Fruit fly (Drosophila melanogaster) whole organism, embryonic: ENCODE measurements around the gene D12.
A peak's percentile ranks its signal among the peaks of the same experiment; 100 is the strongest.

Experiments used
- Asciz ChIP-seq: fragments of 200-800 bp; sonication (Bioruptor generic); optimal IDR thresholded peaks from 2 replicates; lab custom pipeline; 2017; ENCODE audit warnings: missing biosample characterization, mild to moderate bottlenecking, missing genetic modification characterization, missing genetic modification reagents
- Bdp1 ChIP-seq: fragments of 200-800 bp; sonication (Bioruptor generic); optimal IDR thresholded peaks from 3 replicates; lab custom pipeline; 2016; ENCODE audit warnings: missing biosample characterization, missing genetic modification characterization
- Blimp-1 ChIP-seq: fragments of 200-800 bp; sonication (Bioruptor generic); optimal IDR thresholded peaks from 3 replicates; lab custom pipeline; 2018; ENCODE audit warnings: missing biosample characterization, missing genetic modification characterization, mild to moderate bottlenecking, moderate library complexity, missing genetic modification reagents
- BtbVII ChIP-seq: fragments of 200-800 bp; sonication (Bioruptor generic); optimal IDR thresholded peaks from 3 replicates; lab custom pipeline; 2017; ENCODE audit warnings: missing biosample characterization, mild to moderate bottlenecking, missing genetic modification characterization
- CG12299 ChIP-seq: fragments of 200-800 bp; sonication (Bioruptor generic); optimal IDR thresholded peaks from 2 replicates; lab custom pipeline; 2018; ENCODE audit warnings: missing biosample characterization, mild to moderate bottlenecking, missing genetic modification characterization
- CG1602 ChIP-seq: fragments of 200-800 bp; sonication (Bioruptor generic); optimal IDR thresholded peaks from 3 replicates; lab custom pipeline; 2016; ENCODE audit warnings: missing biosample characterization, missing genetic modification characterization
- CG16813 ChIP-seq: fragments of 200-800 bp; sonication (Bioruptor generic); IDR thresholded peaks from 3 replicates; pipeline ENCODE4 v1.3.6; 2022; ENCODE audit warnings: missing biosample characterization, missing genetic modification characterization; ENCODE audit not compliant: partially characterized antibody
- CG17328 ChIP-seq: fragments of 200-800 bp; sonication (Bioruptor generic); IDR thresholded peaks from 2 replicates; pipeline ENCODE4 v1.3.6; 2022; ENCODE audit warnings: missing biosample characterization, missing genetic modification characterization
- CG17385 ChIP-seq: fragments of 200-800 bp; sonication (Bioruptor generic); optimal IDR thresholded peaks from 3 replicates; lab custom pipeline; 2018; ENCODE audit warnings: missing biosample characterization, mild to moderate bottlenecking, missing genetic modification characterization
- CG17612 ChIP-seq: fragments of 200-800 bp; sonication (Bioruptor generic); IDR thresholded peaks from 2 replicates; pipeline ENCODE4 v1.3.6; 2022; ENCODE audit warnings: missing biosample characterization, missing genetic modification characterization
- CG31224 ChIP-seq: fragments of 200-800 bp; sonication (Bioruptor generic); IDR thresholded peaks from 2 replicates; pipeline ENCODE4 v1.3.6; 2022; ENCODE audit warnings: missing biosample characterization, missing genetic modification characterization
- CG31388 ChIP-seq: fragments of 200-800 bp; sonication (Bioruptor generic); optimal IDR thresholded peaks from 2 replicates; lab custom pipeline; 2016; ENCODE audit warnings: missing biosample characterization, missing genetic modification characterization
- CG42726 ChIP-seq: fragments of 200-800 bp; sonication (Bioruptor generic); IDR thresholded peaks from 2 replicates; pipeline ENCODE4 v1.3.6; 2022; ENCODE audit warnings: missing biosample characterization, missing genetic modification characterization; ENCODE audit not compliant: partially characterized antibody
- CG4707 ChIP-seq: fragments of 200-800 bp; sonication (Bioruptor generic); optimal IDR thresholded peaks from 2 replicates; lab custom pipeline; 2018; ENCODE audit warnings: missing biosample characterization, mild to moderate bottlenecking, missing genetic modification characterization, moderate library complexity
- CG6175 ChIP-seq: fragments of 200-800 bp; sonication (Bioruptor generic); IDR thresholded peaks from 3 replicates; pipeline ENCODE4 v1.3.6; 2022; ENCODE audit warnings: missing biosample characterization, missing genetic modification characterization
- CG6791 ChIP-seq: fragments of 200-800 bp; sonication (Bioruptor generic); IDR thresholded peaks from 3 replicates; pipeline ENCODE4 v1.3.6; 2022; ENCODE audit warnings: missing biosample characterization, missing genetic modification characterization; ENCODE audit not compliant: partially characterized antibody
- CG8388 ChIP-seq: fragments of 200-800 bp; sonication (Bioruptor generic); optimal IDR thresholded peaks from 2 replicates; lab custom pipeline; 2019; ENCODE audit warnings: missing biosample characterization, mild to moderate bottlenecking, missing genetic modification characterization, moderate library complexity
- CrebB ChIP-seq: fragments of 200-800 bp; sonication (Bioruptor generic); optimal IDR thresholded peaks from 3 replicates; lab custom pipeline; 2018; ENCODE audit warnings: missing biosample characterization, mild to moderate bottlenecking, missing genetic modification characterization
- Dek ChIP-seq: fragments of 200-800 bp; sonication (Bioruptor generic); optimal IDR thresholded peaks from 3 replicates; lab custom pipeline; 2019; ENCODE audit warnings: missing biosample characterization, mild to moderate bottlenecking, missing genetic modification characterization, moderate library complexity
- Doc3 ChIP-seq: fragments of 200-800 bp; sonication (Bioruptor generic); IDR thresholded peaks from 3 replicates; pipeline ENCODE4 v1.3.6; 2022; ENCODE audit warnings: missing biosample characterization, missing genetic modification characterization; ENCODE audit not compliant: partially characterized antibody
- Drgx ChIP-seq: fragments of 200-800 bp; sonication (Bioruptor generic); IDR thresholded peaks from 2 replicates; pipeline ENCODE4 v1.3.6; 2022; ENCODE audit warnings: missing biosample characterization, missing genetic modification characterization
- Gsc ChIP-seq: fragments of 200-800 bp; sonication (Bioruptor generic); IDR thresholded peaks from 2 replicates; pipeline ENCODE4 v1.3.6; 2022; ENCODE audit warnings: missing biosample characterization, missing genetic modification characterization
- Hand ChIP-seq: fragments of 200-800 bp; sonication (Bioruptor generic); optimal IDR thresholded peaks from 2 replicates; lab custom pipeline; 2017; ENCODE audit warnings: mild to moderate bottlenecking, missing biosample characterization, missing genetic modification reagents, missing genetic modification characterization
- HmgD ChIP-seq: fragments of 200-800 bp; sonication (Bioruptor generic); optimal IDR thresholded peaks from 3 replicates; lab custom pipeline; 2016; ENCODE audit warnings: missing biosample characterization, missing genetic modification characterization
- Hmr ChIP-seq: fragments of 200-800 bp; sonication (Bioruptor generic); optimal IDR thresholded peaks from 3 replicates; lab custom pipeline; 2017; ENCODE audit warnings: mild to moderate bottlenecking, missing biosample characterization, missing genetic modification reagents, missing genetic modification characterization
- Hr3 ChIP-seq: fragments of 200-800 bp; sonication (Bioruptor generic); optimal IDR thresholded peaks from 3 replicates; lab custom pipeline; 2016; ENCODE audit warnings: missing biosample characterization, missing genetic modification characterization
- MTF-1 ChIP-seq: fragments of 200-800 bp; sonication (Bioruptor generic); optimal IDR thresholded peaks from 2 replicates; lab custom pipeline; 2018; ENCODE audit warnings: missing biosample characterization, mild to moderate bottlenecking, missing genetic modification characterization, borderline replicate concordance
- Opbp ChIP-seq: fragments of 200-800 bp; sonication (Bioruptor generic); IDR thresholded peaks from 3 replicates; pipeline ENCODE4 v1.3.6; 2022; ENCODE audit warnings: missing biosample characterization, missing genetic modification characterization; ENCODE audit not compliant: partially characterized antibody
- Rx ChIP-seq: fragments of 200-800 bp; sonication (Bioruptor generic); IDR thresholded peaks from 2 replicates; pipeline ENCODE4 v1.3.6; 2022; ENCODE audit warnings: missing biosample characterization, missing genetic modification characterization
- Six4 ChIP-seq: fragments of 200-800 bp; sonication (Bioruptor generic); optimal IDR thresholded peaks from 2 replicates; lab custom pipeline; 2016; ENCODE audit warnings: missing biosample characterization, missing genetic modification characterization
- Trl ChIP-seq, 3 experiments: fragments of >200 bp in 2 of 3; fragments of 200-800 bp in 1 of 3; sonication (Bioruptor generic) in 1 of 3; optimal IDR thresholded peaks; 2 replicates in 1 of 3; 3 replicates in 2 of 3; lab custom pipeline; 2016 to 2017; ENCODE audit warnings: missing biosample characterization in 1 of 3, missing genetic modification characterization in 1 of 3
- ase ChIP-seq: fragments of 200-800 bp; sonication (Bioruptor generic); IDR thresholded peaks from 3 replicates; pipeline ENCODE4 v1.3.6; 2022; ENCODE audit warnings: missing biosample characterization, missing genetic modification characterization
- chif ChIP-seq, 2 experiments: fragments of 200-800 bp; sonication (Bioruptor generic); optimal IDR thresholded peaks; 3 replicates each; lab custom pipeline; 2016; ENCODE audit warnings: missing biosample characterization in 2 of 2, missing genetic modification characterization in 2 of 2
- ci ChIP-seq: fragments of 200-800 bp; sonication (Bioruptor generic); IDR thresholded peaks from 3 replicates; pipeline ENCODE4 v1.3.6; 2022; ENCODE audit warnings: missing biosample characterization, missing genetic modification characterization
- croc ChIP-seq: fragments of 200-800 bp; sonication (Bioruptor generic); conservative IDR thresholded peaks from 3 replicates; pipeline ENCODE4 v1.3.6; 2022; ENCODE audit warnings: missing biosample characterization, missing genetic modification characterization
- dati ChIP-seq: fragments of 200-800 bp; sonication (Bioruptor generic); IDR thresholded peaks from 2 replicates; pipeline ENCODE4 v1.3.6; 2022; ENCODE audit warnings: missing biosample characterization, missing genetic modification characterization
- ewg ChIP-seq: fragments of 200-800 bp; sonication (Bioruptor generic); optimal IDR thresholded peaks from 3 replicates; lab custom pipeline; 2017; ENCODE audit warnings: mild to moderate bottlenecking, missing biosample characterization, missing genetic modification reagents, missing genetic modification characterization
- hbn ChIP-seq: fragments of 200-800 bp; sonication (Bioruptor generic); IDR thresholded peaks from 2 replicates; pipeline ENCODE4 v1.3.6; 2022; ENCODE audit warnings: missing biosample characterization, missing genetic modification characterization; ENCODE audit not compliant: partially characterized antibody
- jing ChIP-seq: fragments of 200-800 bp; sonication (Bioruptor generic); optimal IDR thresholded peaks from 2 replicates; lab custom pipeline; 2018; ENCODE audit warnings: missing biosample characterization, mild to moderate bottlenecking, missing genetic modification characterization
- kah ChIP-seq: fragments of 200-800 bp; sonication (Bioruptor generic); optimal IDR thresholded peaks from 2 replicates; lab custom pipeline; 2018; ENCODE audit warnings: missing biosample characterization, mild to moderate bottlenecking, missing genetic modification characterization
- knrl ChIP-seq: fragments of 200-800 bp; sonication (Bioruptor generic); IDR thresholded peaks from 3 replicates; pipeline ENCODE4 v1.3.6; 2022; ENCODE audit warnings: missing biosample characterization, missing genetic modification characterization; ENCODE audit not compliant: partially characterized antibody
- lilli ChIP-seq: fragments of 200-800 bp; sonication (Bioruptor generic); optimal IDR thresholded peaks from 3 replicates; lab custom pipeline; 2016; ENCODE audit warnings: missing biosample characterization, missing genetic modification characterization
- onecut ChIP-seq: fragments of 200-800 bp; sonication (Bioruptor generic); IDR thresholded peaks from 2 replicates; pipeline ENCODE4 v1.3.6; 2022; ENCODE audit warnings: missing biosample characterization, missing genetic modification characterization
- repo ChIP-seq: fragments of 200-800 bp; sonication (Bioruptor generic); optimal IDR thresholded peaks from 2 replicates; lab custom pipeline; 2016; ENCODE audit warnings: missing biosample characterization, missing genetic modification characterization
- ro ChIP-seq: fragments of 200-800 bp; sonication (Bioruptor generic); IDR thresholded peaks from 2 replicates; pipeline ENCODE4 v1.3.6; 2022; ENCODE audit warnings: missing biosample characterization, missing genetic modification characterization
- slbo ChIP-seq: fragments of 200-800 bp; sonication (Bioruptor generic); IDR thresholded peaks from 2 replicates; pipeline ENCODE4 v1.3.6; 2022; ENCODE audit warnings: missing biosample characterization, missing genetic modification characterization
- yki ChIP-seq: fragments of >200 bp; optimal IDR thresholded peaks from 3 replicates; lab custom pipeline; 2018

D12 gene

DNA sequence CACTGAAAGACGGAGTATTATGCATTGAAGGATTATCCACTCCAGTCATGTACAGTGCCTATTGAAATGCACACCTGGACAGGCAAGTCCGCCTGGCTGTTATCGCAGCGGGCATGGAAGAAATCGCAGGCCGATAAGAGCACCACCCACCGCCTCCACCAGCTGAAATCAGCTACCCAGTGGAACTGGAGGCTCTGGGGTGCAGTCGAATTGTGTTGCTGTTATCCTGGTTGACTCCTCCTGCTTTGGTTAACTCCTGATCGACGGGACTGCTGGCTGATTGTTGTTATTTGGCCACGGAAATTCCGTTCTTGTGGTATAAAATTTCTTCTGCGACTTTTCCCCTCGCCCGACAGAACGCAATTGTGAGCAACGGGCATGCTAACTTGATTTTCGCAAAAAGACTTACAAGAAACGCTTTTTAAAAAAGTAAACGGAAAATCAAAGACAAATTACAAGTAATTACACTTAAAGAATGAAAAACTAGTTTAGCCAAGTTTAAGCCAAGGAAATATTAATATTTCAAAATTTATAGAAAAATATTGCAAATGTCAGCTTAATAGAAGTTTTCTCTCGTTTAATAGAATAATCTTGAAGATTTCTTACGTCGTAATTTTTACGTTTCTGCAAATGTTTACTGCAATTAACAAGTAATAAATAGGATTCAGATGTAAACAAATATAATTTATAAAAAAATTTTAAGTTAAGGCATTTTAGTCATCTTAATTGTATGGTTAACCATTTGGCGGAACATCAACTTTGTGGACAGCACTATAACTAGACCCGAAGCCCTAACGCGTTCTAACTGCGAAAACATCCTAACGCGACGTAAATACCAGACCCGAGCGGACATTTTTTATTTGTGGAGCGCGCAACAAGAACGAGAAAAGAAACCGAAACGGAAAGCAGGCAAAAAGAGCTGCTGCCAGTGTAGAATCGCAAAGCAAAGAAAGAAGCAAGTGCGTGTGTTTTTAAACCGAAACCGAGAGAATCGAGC lies 22.0 kb downstream of the D12 start, which contains the start of the genes CG13398 and Akap200 (continued):
- TF ChIP-seq CG17385 (peak; percentile 23), Bdp1 (GFP tag; lab: Kevin White, UChicago) (no peak), BtbVII (GFP tag; lab: Kevin White, UChicago) (no peak), dati (no peak), Hand (GFP tag; lab: Kevin White, UChicago) (no peak), knrl (GFP tag; lab: Robert Waterston, UW) (no peak), CrebB (tag; lab: Kevin White, UChicago) (no peak), Drgx (no peak; the same call in 1 of the 2 replicates), Six4 (peak; percentile 21), yki (no peak), Gsc (GFP tag; lab: Robert Waterston, UW) (no peak), CG31224 (GFP tag; lab: Robert Waterston, UW) (0 out of 2 replicates have a peak, but pooled peaks have one; percentile 28), onecut (GFP tag; lab: Robert Waterston, UW) (no peak), CG12299 (tag; lab: Kevin White, UChicago) (no peak), HmgD (no peak), chif (GFP tag; optimal IDR thresholded peaks at IDR 0.05; lab: Kevin White, UChicago) (no peak), CG42726 (no peak), ro (no peak), Dek (no peak), MTF-1 (GFP tag; lab: Kevin White, UChicago) (peak; percentile 14), CG1602 (GFP tag; lab: Kevin White, UChicago) (peak; percentile 31), CG17328 (GFP tag; lab: Robert Waterston, UW) (no peak), CG16813 (GFP tag; lab: Robert Waterston, UW) (no peak), kah (GFP tag; lab: Kevin White, UChicago) (no peak), lilli (GFP tag; lab: Kevin White, UChicago) (peak; percentile 36), ase (no peak), CG8388 (no peak), croc (no peak; the same call in 2 of the 3 replicates), Hr3 (GFP tag; lab: Kevin White, UChicago) (peak; percentile 30), hbn (GFP tag; lab: Robert Waterston, UW) (no peak), Rx (GFP tag; lab: Robert Waterston, UW) (no peak), CG31388 (no peak), Doc3 (GFP tag; lab: Robert Waterston, UW) (no peak), CG17612 (GFP tag; lab: Robert Waterston, UW) (no peak), repo (GFP tag; lab: Kevin White, UChicago) (no peak), slbo (GFP tag; lab: Robert Waterston, UW) (peak; percentile 41; the same call in 1 of the 2 replicates), CG4707 (no peak), CG6175 (GFP tag; lab: Robert Waterston, UW) (no peak), Trl (optimal IDR thresholded peaks at IDR 0.05; lab: Kevin White, UChicago) (no peak), Trl (GFP tag; optimal IDR thresholded peaks at IDR 0.05; lab: Kevin White, UChicago) (no peak), Hmr (GFP tag; lab: Kevin White, UChicago) (peak; percentile 3), ewg (GFP tag; lab: Kevin White, UChicago) (no peak), CG6791 (no peak), Opbp (GFP tag; lab: Robert Waterston, UW) (peak; percentile 43; the same call in 1 of the 3 replicates), jing (GFP tag; lab: Kevin White, UChicago) (no peak), Asciz (no peak), Blimp-1 (GFP tag; lab: Kevin White, UChicago) (peak; percentile 1), ci (GFP tag; lab: Robert Waterston, UW) (peak; percentile 49; the same call in 1 of the 3 replicates)
